Worm (Caenorhabditis elegans) whole organism, young adult: ENCODE data around the gene ugt-9.

ENCODE experiments used
- B0261.1 ChIP-seq: sonication (generic microtip); optimal IDR thresholded peaks from 2 replicates; lab custom pipeline; 2016; ENCODE audit warnings: mild to moderate bottlenecking, missing genetic modification characterization, moderate library complexity, missing compliant biosample characterization
- F37B4.10 ChIP-seq: fragments of 200-800 bp; sonication (Bioruptor generic); IDR thresholded peaks from 2 replicates; pipeline ENCODE4 v1.3.6; 2022; ENCODE audit warnings: missing genetic modification characterization, missing compliant biosample characterization
- F39B2.1 ChIP-seq: fragments of 200-800 bp; sonication (Bioruptor generic); IDR thresholded peaks from 2 replicates; pipeline ENCODE4 v1.3.6; 2022; ENCODE audit warnings: missing genetic modification reagents, missing genetic modification characterization, missing compliant biosample characterization
- ZK185.1 ChIP-seq: sonication (generic microtip); optimal IDR thresholded peaks from 2 replicates; lab custom pipeline; 2016; ENCODE audit warnings: mild to moderate bottlenecking, missing genetic modification characterization, missing compliant biosample characterization; ENCODE audit not compliant: poor library complexity, severe bottlenecking
- attf-6 ChIP-seq: fragments of 200-800 bp; sonication (Bioruptor generic); IDR thresholded peaks from 2 replicates; pipeline ENCODE4 v1.3.6; 2022; ENCODE audit warnings: missing genetic modification reagents, missing genetic modification characterization, missing compliant biosample characterization
- madf-3 ChIP-seq: fragments of 200-800 bp; sonication (Bioruptor generic); IDR thresholded peaks from 2 replicates; pipeline ENCODE4 v1.3.6; 2022; ENCODE audit warnings: missing genetic modification reagents, missing genetic modification characterization, missing compliant biosample characterization
- nhr-90 ChIP-seq: sonication (generic microtip); optimal IDR thresholded peaks from 2 replicates; lab custom pipeline; 2016; ENCODE audit warnings: missing genotype, mild to moderate bottlenecking, missing genetic modification characterization, missing compliant biosample characterization
- rpc-1 ChIP-seq, 2 experiments: fragments of 150-350 bp in 1 of 2; sonication (generic microtip) in 1 of 2; optimal IDR thresholded peaks; 2 replicates each; lab custom pipeline; 2014 to 2018; ENCODE audit warnings: missing biosample characterization in 1 of 2, missing genetic modification characterization in 1 of 2, missing genetic modification reagents in 1 of 2, missing genotype in 1 of 2
- sptf-2 ChIP-seq: fragments of 200-800 bp; sonication (Bioruptor generic); optimal IDR thresholded peaks from 2 replicates; lab custom pipeline; 2018; ENCODE audit warnings: mild to moderate bottlenecking, missing genetic modification characterization, missing compliant biosample characterization
- xnd-1 ChIP-seq: sonication (generic microtip); optimal IDR thresholded peaks from 2 replicates; lab custom pipeline; 2016; ENCODE audit warnings: missing genotype, missing genetic modification reagents, missing genetic modification characterization, missing compliant biosample characterization

DNA sequence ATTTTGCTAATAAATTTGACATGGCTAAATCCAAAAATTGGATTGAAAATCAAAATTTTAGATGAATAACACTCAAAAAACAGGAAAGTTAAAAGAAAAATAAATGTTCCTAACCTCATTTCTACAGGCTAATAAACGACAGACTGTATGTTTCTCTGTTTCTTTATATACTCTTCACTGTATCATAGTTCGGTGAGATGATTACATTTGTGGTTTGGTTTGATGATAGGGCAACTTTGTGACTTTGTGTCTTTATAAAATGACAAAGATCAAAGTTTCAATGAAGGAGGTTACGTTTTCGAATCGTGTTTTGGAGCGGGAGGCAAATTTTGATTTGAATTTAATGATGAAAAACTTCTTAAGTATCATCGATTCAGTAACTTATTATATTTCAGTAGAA is 6.4 kb upstream of the ugt-9 start, which contains the start of gene ugt-12:
- no peak for TF ChIP-seq rpc-1 (optimal IDR thresholded peaks at IDR 0.05; lab: Kevin White, UChicago)
- TF ChIP-seq rpc-1 (tag; optimal IDR thresholded peaks at IDR 0.05; lab: Kevin White, UChicago): no peak
- no peak for TF ChIP-seq ZK185.1
- TF ChIP-seq nhr-90 (tag; lab: Kevin White, UChicago): no peak
- no peak for TF ChIP-seq sptf-2 (GFP tag; lab: Kevin White, UChicago)
- no peak for TF ChIP-seq attf-6 (GFP tag; lab: Robert Waterston, UW)
- no peak for TF ChIP-seq B0261.1 (tag; lab: Kevin White, UChicago)
- TF ChIP-seq madf-3 (GFP tag; lab: Robert Waterston, UW): no peak
- no peak for TF ChIP-seq F39B2.1 (GFP tag; lab: Robert Waterston, UW)
- TF ChIP-seq xnd-1 (tag; lab: Kevin White, UChicago): no peak
- no peak for TF ChIP-seq F37B4.10 (GFP tag; lab: Robert Waterston, UW)
